Worm (Caenorhabditis elegans) whole organism, midembryonic: ENCODE data around the gene dct-14.

Experiments
- flt-1 ChIP-seq: fragments of 200-800 bp; sonication (Bioruptor generic); IDR thresholded peaks from 2 replicates; pipeline ENCODE4 v1.3.6; 2022; ENCODE audit warnings: missing genetic modification characterization, missing compliant biosample characterization
- ref-1 ChIP-seq: fragments of 200-800 bp; sonication (Bioruptor generic); conservative IDR thresholded peaks from 2 replicates; pipeline ENCODE4 v1.3.6; 2022; ENCODE audit warnings: missing genetic modification reagents, missing genetic modification characterization, missing compliant biosample characterization
- tab-1 ChIP-seq: fragments of 200-800 bp; sonication (Bioruptor generic); IDR thresholded peaks from 2 replicates; pipeline ENCODE4 v1.3.6; 2022; ENCODE audit warnings: missing genetic modification characterization, missing compliant biosample characterization
- ztf-23 ChIP-seq: fragments of 200-800 bp; sonication (Bioruptor generic); IDR thresholded peaks from 2 replicates; pipeline ENCODE4 v1.3.6; 2022; ENCODE audit warnings: missing genetic modification reagents, missing genetic modification characterization, missing compliant biosample characterization

DNA sequence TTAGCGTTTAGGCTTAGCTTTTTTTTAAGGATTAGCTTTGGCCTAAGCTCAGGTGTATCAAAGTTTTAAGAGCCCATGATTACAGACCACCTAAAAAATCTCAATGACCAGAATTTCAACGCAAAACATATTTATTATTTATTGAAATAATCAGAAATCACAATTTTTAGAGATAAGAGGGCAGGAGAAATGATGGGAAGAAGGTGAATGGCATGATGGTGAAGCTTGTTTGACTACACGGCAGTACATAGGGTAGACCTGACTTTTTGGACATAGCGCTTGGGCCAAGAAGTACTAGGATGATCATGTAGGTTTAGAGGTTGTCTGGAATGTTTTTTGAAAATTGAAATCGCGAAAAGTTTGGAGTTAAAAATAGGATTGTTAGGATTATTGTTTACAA lies 663 bp downstream of the dct-14 start:
- TF ChIP-seq flt-1 (GFP tag; lab: Robert Waterston, UW) (no peak), ref-1 (GFP tag; lab: Robert Waterston, UW) (no peak), tab-1 (no peak), ztf-23 (GFP tag; lab: Robert Waterston, UW) (no peak)
